Worm (Caenorhabditis elegans): ENCODE results near the gene rars-2.

DNA sequence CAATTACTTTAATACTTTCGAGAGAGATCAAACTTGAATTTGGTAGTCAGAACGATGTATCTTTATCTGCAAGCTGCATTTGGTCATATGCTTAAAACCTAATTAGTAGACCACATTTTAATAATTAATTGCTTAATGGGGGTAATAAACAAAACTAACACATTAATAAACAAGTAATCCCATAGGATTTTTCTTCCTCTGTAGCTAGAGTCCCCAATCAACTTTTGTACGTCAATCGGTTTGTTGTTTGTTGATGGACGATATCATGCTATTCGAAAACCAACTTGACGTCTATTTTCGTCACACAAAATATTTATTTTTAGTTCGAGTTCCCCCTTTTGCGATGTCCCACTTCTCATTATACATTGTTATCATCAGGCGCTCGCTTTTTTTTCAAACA is 23.9 kb upstream of the rars-2 start:
- no peak for TF ChIP-seq tra-4 (tag; optimal IDR thresholded peaks at IDR 0.05)
- TF ChIP-seq hmbx-1 (tag; optimal IDR thresholded peaks at IDR 0.05) = no peak
- TF ChIP-seq ets-7 (tag; optimal IDR thresholded peaks at IDR 0.05) = no peak
- no peak for TF ChIP-seq tbx-37 (GFP tag; conservative IDR thresholded peaks at IDR 0.05)
- no peak for TF ChIP-seq aly-1 (tag; optimal IDR thresholded peaks at IDR 0.05)
- no peak for TF ChIP-seq pes-1 (GFP tag; IDR thresholded peaks at IDR 0.05)
- no peak for TF ChIP-seq flt-1 (GFP tag; IDR thresholded peaks at IDR 0.05)
- no peak for TF ChIP-seq scrt-1 (GFP tag; IDR thresholded peaks at IDR 0.05)
- no peak for TF ChIP-seq sea-1 (GFP tag; conservative IDR thresholded peaks at IDR 0.05)

Measured in whole organism, early embryonic.